Worm (Caenorhabditis elegans) whole organism, L2 larva: ENCODE data around the gene F59B10.2.
A peak's percentile ranks its signal among the peaks of the same experiment; 100 is the strongest.

Experiments used
- C34F6.9 ChIP-seq: fragments of 150-350 bp; optimal IDR thresholded peaks from 2 replicates; lab custom pipeline; 2014; ENCODE audit warnings: missing biosample characterization, missing genetic modification characterization
- F13H6.1 ChIP-seq: sonication (generic microtip); optimal IDR thresholded peaks from 2 replicates; lab custom pipeline; 2016; ENCODE audit warnings: missing genetic modification characterization, missing compliant biosample characterization
- R02D3.7 ChIP-seq: fragments of 150-350 bp; optimal IDR thresholded peaks from 2 replicates; lab custom pipeline; 2014; ENCODE audit warnings: missing biosample characterization, missing genetic modification characterization
- Y55F3AM.14 ChIP-seq: fragments of 200-800 bp; sonication (Bioruptor generic); optimal IDR thresholded peaks from 2 replicates; lab custom pipeline; 2018; ENCODE audit warnings: mild to moderate bottlenecking, missing genetic modification characterization, missing compliant biosample characterization
- ZK546.5 ChIP-seq: sonication (generic microtip); optimal IDR thresholded peaks from 2 replicates; lab custom pipeline; 2017; ENCODE audit warnings: missing biosample characterization, missing genetic modification characterization
- alr-1 ChIP-seq: fragments of 150-350 bp; optimal IDR thresholded peaks from 2 replicates; lab custom pipeline; 2014; ENCODE audit warnings: missing biosample characterization, missing genetic modification characterization
- aly-2 ChIP-seq: fragments of 150-350 bp; optimal IDR thresholded peaks from 2 replicates; lab custom pipeline; 2014; ENCODE audit warnings: missing biosample characterization, missing genetic modification characterization
- ama-1 ChIP-seq: fragments of 150-350 bp; optimal IDR thresholded peaks from 2 replicates; lab custom pipeline; 2018; ENCODE audit warnings: inconsistent platforms
- blmp-1 ChIP-seq: sonication (generic microtip); optimal IDR thresholded peaks from 2 replicates; lab custom pipeline; 2017; ENCODE audit warnings: missing genetic modification characterization, mild to moderate bottlenecking, missing compliant biosample characterization, antibody characterized with exemption, moderate library complexity; ENCODE audit not compliant: insufficient read depth
- ceh-16 ChIP-seq: fragments of 150-350 bp; optimal IDR thresholded peaks from 2 replicates; lab custom pipeline; 2014; ENCODE audit warnings: missing biosample characterization, missing genetic modification characterization
- ceh-82 ChIP-seq: fragments of 150-350 bp; optimal IDR thresholded peaks from 2 replicates; lab custom pipeline; 2014; ENCODE audit warnings: missing biosample characterization, missing genetic modification characterization
- crh-2 ChIP-seq: sonication (generic microtip); optimal IDR thresholded peaks from 2 replicates; lab custom pipeline; 2017; ENCODE audit warnings: missing biosample characterization, missing genetic modification characterization
- dmd-4 ChIP-seq: sonication (generic microtip); optimal IDR thresholded peaks from 2 replicates; lab custom pipeline; 2017; ENCODE audit warnings: missing biosample characterization, missing genetic modification characterization
- egl-27 ChIP-seq: sonication (generic microtip); optimal IDR thresholded peaks from 3 replicates; lab custom pipeline; 2017; ENCODE audit warnings: missing biosample characterization, missing genetic modification reagents, missing genetic modification characterization
- elt-1 ChIP-seq: fragments of 150-350 bp; optimal IDR thresholded peaks from 2 replicates; lab custom pipeline; 2014; ENCODE audit warnings: missing biosample characterization, missing genetic modification characterization
- elt-3 ChIP-seq: sonication (generic microtip); optimal IDR thresholded peaks from 2 replicates; lab custom pipeline; 2017; ENCODE audit warnings: missing biosample characterization, missing genetic modification characterization
- fos-1 ChIP-seq: fragments of 150-350 bp; optimal IDR thresholded peaks from 2 replicates; lab custom pipeline; 2014; ENCODE audit warnings: missing biosample characterization, missing genetic modification characterization
- gmeb-1 ChIP-seq: fragments of 150-350 bp; optimal IDR thresholded peaks from 2 replicates; lab custom pipeline; 2014; ENCODE audit warnings: missing biosample characterization, missing genetic modification characterization
- lin-11 ChIP-seq: fragments of 150-350 bp; sonication (generic microtip); optimal IDR thresholded peaks from 2 replicates; lab custom pipeline; 2014; ENCODE audit warnings: missing biosample characterization, missing genetic modification characterization, inconsistent platforms, mixed read lengths
- lin-13 ChIP-seq: fragments of 150-350 bp; optimal IDR thresholded peaks from 2 replicates; lab custom pipeline; 2014; ENCODE audit warnings: missing biosample characterization, missing genetic modification reagents, missing genetic modification characterization
- lin-39 ChIP-seq: fragments of 150-350 bp; optimal IDR thresholded peaks from 2 replicates; lab custom pipeline; 2014; ENCODE audit warnings: missing biosample characterization, missing genetic modification reagents, missing genetic modification characterization
- lsy-2 ChIP-seq, 2 experiments: fragments of 150-350 bp in 1 of 2; sonication (generic microtip) in 1 of 2; optimal IDR thresholded peaks; 2 replicates each; lab custom pipeline; 2014 to 2017; ENCODE audit warnings: missing biosample characterization in 2 of 2, missing genetic modification characterization in 2 of 2
- mab-5 ChIP-seq: fragments of 150-350 bp; optimal IDR thresholded peaks from 2 replicates; lab custom pipeline; 2014; ENCODE audit warnings: missing biosample characterization, missing genetic modification characterization
- mbf-1 ChIP-seq: sonication (generic microtip); optimal IDR thresholded peaks from 2 replicates; lab custom pipeline; 2017; ENCODE audit warnings: missing biosample characterization, missing genetic modification characterization
- mdl-1 ChIP-seq, 2 experiments: fragments of 150-350 bp in 1 of 2; sonication (generic microtip) in 1 of 2; optimal IDR thresholded peaks; 2 replicates each; lab custom pipeline; 2017; ENCODE audit warnings: missing biosample characterization in 2 of 2, missing genetic modification characterization in 2 of 2
- nhr-10 ChIP-seq: sonication (generic microtip); optimal IDR thresholded peaks from 2 replicates; lab custom pipeline; 2017; ENCODE audit warnings: missing biosample characterization, missing genetic modification characterization
- nhr-11 ChIP-seq: fragments of 150-350 bp; optimal IDR thresholded peaks from 2 replicates; lab custom pipeline; 2014; ENCODE audit warnings: missing biosample characterization, missing genetic modification characterization
- nhr-12 ChIP-seq: fragments of 150-350 bp; optimal IDR thresholded peaks from 2 replicates; lab custom pipeline; 2014; ENCODE audit warnings: missing biosample characterization, missing genetic modification characterization
- nhr-129 ChIP-seq: fragments of 150-350 bp; optimal IDR thresholded peaks from 2 replicates; lab custom pipeline; 2014; ENCODE audit warnings: missing biosample characterization, missing genetic modification characterization
- nhr-21 ChIP-seq: fragments of 150-350 bp; optimal IDR thresholded peaks from 2 replicates; lab custom pipeline; 2014; ENCODE audit warnings: missing biosample characterization, missing genetic modification characterization
- nhr-23 ChIP-seq: fragments of 150-350 bp; optimal IDR thresholded peaks from 2 replicates; lab custom pipeline; 2014; ENCODE audit warnings: missing biosample characterization, missing genetic modification reagents, missing genetic modification characterization
- nhr-237 ChIP-seq: fragments of 150-350 bp; optimal IDR thresholded peaks from 2 replicates; lab custom pipeline; 2014; ENCODE audit warnings: missing biosample characterization, missing genetic modification characterization
- nhr-25 ChIP-seq: fragments of 150-350 bp; sonication (generic microtip); optimal IDR thresholded peaks from 3 replicates; lab custom pipeline; 2014; ENCODE audit warnings: missing biosample characterization, missing genetic modification characterization
- nhr-6 ChIP-seq: fragments of 150-350 bp; optimal IDR thresholded peaks from 2 replicates; lab custom pipeline; 2014; ENCODE audit warnings: missing biosample characterization, missing genetic modification characterization
- nhr-77 ChIP-seq: fragments of 150-350 bp; optimal IDR thresholded peaks from 2 replicates; lab custom pipeline; 2014; ENCODE audit warnings: missing biosample characterization, missing genetic modification characterization
- peb-1 ChIP-seq: fragments of 150-350 bp; optimal IDR thresholded peaks from 2 replicates; lab custom pipeline; 2014; ENCODE audit warnings: missing biosample characterization, missing genetic modification characterization
- sem-4 ChIP-seq: fragments of 150-350 bp; optimal IDR thresholded peaks from 2 replicates; lab custom pipeline; 2014; ENCODE audit warnings: missing biosample characterization, missing genetic modification reagents, missing genetic modification characterization
- skn-1 ChIP-seq: sonication (generic microtip); optimal IDR thresholded peaks from 2 replicates; lab custom pipeline; 2017; ENCODE audit warnings: missing biosample characterization, missing genetic modification characterization
- sma-3 ChIP-seq: sonication (generic microtip); optimal IDR thresholded peaks from 2 replicates; lab custom pipeline; 2016; ENCODE audit warnings: missing genetic modification reagents, missing genetic modification characterization, missing compliant biosample characterization
- sma-9 ChIP-seq, 2 experiments: fragments of 150-350 bp in 1 of 2; sonication (generic microtip) in 1 of 2; optimal IDR thresholded peaks; 2 replicates each; lab custom pipeline; 2014 to 2016; ENCODE audit warnings: missing genetic modification characterization in 2 of 2, mild to moderate bottlenecking in 1 of 2, missing biosample characterization in 1 of 2, missing compliant biosample characterization in 1 of 2, missing genetic modification reagents in 1 of 2, moderate library complexity in 1 of 2
- snpc-4 ChIP-seq: fragments of 150-350 bp; optimal IDR thresholded peaks from 2 replicates; lab custom pipeline; 2014; ENCODE audit warnings: missing biosample characterization, missing genetic modification characterization
- unc-39 ChIP-seq: fragments of 150-350 bp; optimal IDR thresholded peaks from 2 replicates; lab custom pipeline; 2014; ENCODE audit warnings: missing biosample characterization, missing genetic modification characterization
- unc-55 ChIP-seq: fragments of 150-350 bp; sonication (generic microtip); optimal IDR thresholded peaks from 3 replicates; lab custom pipeline; 2014; ENCODE audit warnings: missing biosample characterization, missing genetic modification reagents, missing genetic modification characterization
- unc-62 ChIP-seq: fragments of 150-350 bp; optimal IDR thresholded peaks from 2 replicates; lab custom pipeline; 2014; ENCODE audit warnings: missing biosample characterization, missing genetic modification reagents, missing genetic modification characterization
- zag-1 ChIP-seq: fragments of 150-350 bp; optimal IDR thresholded peaks from 2 replicates; lab custom pipeline; 2014; ENCODE audit warnings: missing biosample characterization, missing genetic modification characterization
- ztf-1 ChIP-seq: fragments of 200-800 bp; sonication (Bioruptor generic); conservative IDR thresholded peaks from 2 replicates; pipeline ENCODE4 v1.3.6; 2022; ENCODE audit warnings: missing genetic modification characterization, missing compliant biosample characterization
- ztf-11 ChIP-seq: sonication (generic microtip); optimal IDR thresholded peaks from 2 replicates; lab custom pipeline; 2017; ENCODE audit warnings: missing biosample characterization, missing genetic modification characterization
- ztf-4 ChIP-seq: fragments of 150-350 bp; optimal IDR thresholded peaks from 2 replicates; lab custom pipeline; 2014; ENCODE audit warnings: missing biosample characterization, missing genetic modification characterization

Gene F59B10.2

ce11 chrII:10509746-10510145 is at the start of gene F59B10.2:
Gene F59B10.2 (minus strand): TSS chrII:10509846.
- no peak for TF ChIP-seq C34F6.9 (tag; lab: Kevin White, UChicago)
- TF ChIP-seq mbf-1 (tag; lab: Kevin White, UChicago), result no peak
- TF ChIP-seq sma-3, result no peak
- TF ChIP-seq Y55F3AM.14 (GFP tag; lab: Kevin White, UChicago), result no peak
- no peak for TF ChIP-seq ztf-11 (tag; lab: Kevin White, UChicago)
- no peak for TF ChIP-seq skn-1 (tag; lab: Kevin White, UChicago)
- TF ChIP-seq alr-1 (tag; lab: Kevin White, UChicago), result no peak
- TF ChIP-seq ceh-16 (tag; lab: Kevin White, UChicago), result no peak
- no peak for TF ChIP-seq lin-13 (GFP tag; lab: Kevin White, UChicago)
- TF ChIP-seq ceh-82 (tag; lab: Kevin White, UChicago), result no peak
- no peak for TF ChIP-seq lin-11 (tag; lab: Kevin White, UChicago)
- TF ChIP-seq nhr-23 (tag; lab: Kevin White, UChicago), result no peak
- TF ChIP-seq nhr-77 (tag; lab: Kevin White, UChicago), result no peak
- TF ChIP-seq R02D3.7 (tag; lab: Kevin White, UChicago), result no peak
- no peak for TF ChIP-seq nhr-21
- no peak for TF ChIP-seq nhr-6 (tag; lab: Kevin White, UChicago)
- no peak for TF ChIP-seq sem-4
- no peak for TF ChIP-seq lsy-2 (tag; optimal IDR thresholded peaks at IDR 0.05; lab: Kevin White, UChicago)
- no peak for TF ChIP-seq nhr-12
- TF ChIP-seq fos-1 (tag; lab: Kevin White, UChicago), result no peak

- TF ChIP-seq fos-1 (tag; lab: Kevin White, UChicago) (no peak), nhr-237 (no peak), Y55F3AM.14 (GFP tag; lab: Kevin White, UChicago) (peak; percentile 53), unc-62 (GFP tag; lab: Kevin White, UChicago) (no peak), ceh-16 (tag; lab: Kevin White, UChicago) (no peak), nhr-23 (tag; lab: Kevin White, UChicago) (no peak), skn-1 (tag; lab: Kevin White, UChicago) (no peak), nhr-21 (peak; percentile 68), sem-4 (peak; percentile 73), peb-1 (tag; lab: Kevin White, UChicago) (no peak), lsy-2 (tag; optimal IDR thresholded peaks at IDR 0.05; lab: Kevin White, UChicago) (peak in 1 of 2 experiments; percentile 67), elt-1 (tag; lab: Kevin White, UChicago) (no peak), ztf-4 (tag; lab: Kevin White, UChicago) (peak; percentile 62), F13H6.1 (tag; lab: Kevin White, UChicago) (peak; percentile 50), sma-3 (peak; percentile 59), aly-2 (no peak), nhr-6 (tag; lab: Kevin White, UChicago) (no peak), mbf-1 (tag; lab: Kevin White, UChicago) (no peak), nhr-77 (tag; lab: Kevin White, UChicago) (no peak), nhr-10 (tag; lab: Kevin White, UChicago) (no peak), ztf-1 (GFP tag; lab: Robert Waterston, UW) (no peak), lin-11 (tag; lab: Kevin White, UChicago) (peak; percentile 16), snpc-4 (tag; lab: Kevin White, UChicago) (peak; percentile 28), nhr-12 (no peak), egl-27 (tag; lab: Kevin White, UChicago) (no peak), lin-13 (GFP tag; lab: Kevin White, UChicago) (peak; percentile 3), mdl-1 (tag; optimal IDR thresholded peaks at IDR 0.05; lab: Kevin White, UChicago) (peak in 1 of 2 experiments; percentile 7), mab-5 (tag; lab: Kevin White, UChicago) (peak; percentile 41), unc-55 (GFP tag; lab: Kevin White, UChicago) (no peak), nhr-11 (tag; lab: Kevin White, UChicago) (no peak), dmd-4 (tag; lab: Kevin White, UChicago) (no peak), lin-39 (no peak), ztf-11 (tag; lab: Kevin White, UChicago) (no peak), sma-9 (GFP tag; optimal IDR thresholded peaks at IDR 0.05; lab: Kevin White, UChicago) (peak; percentile 73), sma-9 (tag; optimal IDR thresholded peaks at IDR 0.05; lab: Kevin White, UChicago) (no peak), unc-39 (tag; lab: Kevin White, UChicago) (no peak), C34F6.9 (tag; lab: Kevin White, UChicago) (peak; percentile 86), ZK546.5 (tag; lab: Kevin White, UChicago) (no peak), elt-3 (no peak), gmeb-1 (peak; percentile 60), zag-1 (tag; lab: Kevin White, UChicago) (no peak), nhr-25 (peak; percentile 85), alr-1 (tag; lab: Kevin White, UChicago) (no peak), crh-2 (no peak), ceh-82 (tag; lab: Kevin White, UChicago) (no peak), R02D3.7 (tag; lab: Kevin White, UChicago) (no peak), ama-1 (peak; percentile 81), nhr-129 (tag; lab: Kevin White, UChicago) (peak; percentile 77), blmp-1 (peak; percentile 60)
Measured at ce11 chrII:10558962-10559415, 49.3 kb upstream of the F59B10.2 start.
